Worm (Caenorhabditis elegans) whole organism, L4 larva: Measurements from ENCODE around the gene pgp-1.

Experiments used
- F49E8.2 ChIP-seq: sonication (generic microtip); optimal IDR thresholded peaks from 2 replicates; lab custom pipeline; 2016; ENCODE audit warnings: missing compliant biosample characterization, mild to moderate bottlenecking, missing genetic modification characterization, borderline replicate concordance
- T20F7.1 ChIP-seq: fragments of 200-800 bp; sonication (Bioruptor generic); optimal IDR thresholded peaks from 2 replicates; lab custom pipeline; 2018; ENCODE audit warnings: mild to moderate bottlenecking, missing genetic modification characterization, missing compliant biosample characterization
- Y48G9A.11 ChIP-seq: fragments of 200-800 bp; sonication (Bioruptor generic); IDR thresholded peaks from 2 replicates; pipeline ENCODE4 v1.3.6; 2022; ENCODE audit warnings: missing genetic modification reagents, missing genetic modification characterization, missing compliant biosample characterization
- Y75B8A.6 ChIP-seq: fragments of 200-800 bp; sonication (Bioruptor generic); IDR thresholded peaks from 2 replicates; pipeline ENCODE4 v1.3.6; 2022; ENCODE audit warnings: missing genetic modification reagents, missing genetic modification characterization, missing compliant biosample characterization
- ZK337.2 ChIP-seq: fragments of 200-800 bp; sonication (Bioruptor generic); IDR thresholded peaks from 2 replicates; pipeline ENCODE4 v1.3.6; 2022; ENCODE audit warnings: missing genetic modification reagents, missing genetic modification characterization, missing compliant biosample characterization
- ZK546.5 ChIP-seq, 2 experiments: sonication (generic microtip); optimal IDR thresholded peaks; 2 replicates each; lab custom pipeline; 2017; ENCODE audit warnings: missing biosample characterization in 2 of 2, missing genetic modification characterization in 2 of 2
- aha-1 ChIP-seq: fragments of 150-350 bp; peaks from one replicate; lab custom pipeline; 2014; ENCODE audit warnings: missing biosample characterization, missing genetic modification characterization
- ceh-20 ChIP-seq: fragments of 200-800 bp; sonication (Bioruptor generic); IDR thresholded peaks from 2 replicates; pipeline ENCODE4 v1.3.6; 2022; ENCODE audit warnings: missing genetic modification reagents, missing genetic modification characterization, missing compliant biosample characterization
- ceh-44 ChIP-seq: fragments of 200-800 bp; sonication (Bioruptor generic); IDR thresholded peaks from 2 replicates; pipeline ENCODE4 v1.3.6; 2022; ENCODE audit warnings: missing genetic modification reagents, missing genetic modification characterization, missing compliant biosample characterization
- dmd-8 ChIP-seq: fragments of 200-800 bp; sonication (Bioruptor generic); IDR thresholded peaks from 2 replicates; pipeline ENCODE4 v1.3.6; 2022; ENCODE audit warnings: missing genetic modification characterization, missing compliant biosample characterization
- dpl-1 ChIP-seq: fragments of 150-350 bp; optimal IDR thresholded peaks from 2 replicates; lab custom pipeline; 2014; ENCODE audit warnings: missing biosample characterization, missing genetic modification reagents, missing genetic modification characterization
- egl-43 ChIP-seq: fragments of 200-800 bp; sonication (Bioruptor generic); IDR thresholded peaks from 2 replicates; pipeline ENCODE4 v1.3.6; 2022; ENCODE audit warnings: missing genetic modification reagents, missing genetic modification characterization, missing compliant biosample characterization
- fos-1 ChIP-seq: fragments of 150-350 bp; optimal IDR thresholded peaks from 2 replicates; lab custom pipeline; 2014; ENCODE audit warnings: missing biosample characterization, missing genetic modification characterization
- gei-8 ChIP-seq: fragments of 200-800 bp; sonication (Bioruptor generic); optimal IDR thresholded peaks from 2 replicates; lab custom pipeline; 2018; ENCODE audit warnings: mild to moderate bottlenecking, missing genetic modification characterization, missing compliant biosample characterization
- hif-1 ChIP-seq, 2 experiments: sonication (generic microtip); optimal IDR thresholded peaks; 2 replicates each; lab custom pipeline; 2016 to 2017; ENCODE audit warnings: missing compliant biosample characterization in 2 of 2, missing genetic modification characterization in 2 of 2, missing genetic modification reagents in 2 of 2, missing genotype in 2 of 2, mild to moderate bottlenecking in 1 of 2
- hlh-30 ChIP-seq: sonication (generic microtip); optimal IDR thresholded peaks from 2 replicates; lab custom pipeline; 2017; ENCODE audit warnings: antibody characterized with exemption, mild to moderate bottlenecking, missing genetic modification characterization, missing compliant biosample characterization; ENCODE audit not compliant: insufficient read depth
- hmg-1.1 ChIP-seq: fragments of 200-800 bp; sonication (Bioruptor generic); IDR thresholded peaks from 2 replicates; pipeline ENCODE4 v1.3.6; 2022; ENCODE audit warnings: missing genetic modification reagents, missing genetic modification characterization, missing compliant biosample characterization
- lin-1 ChIP-seq: fragments of 200-800 bp; sonication (Bioruptor generic); IDR thresholded peaks from 2 replicates; pipeline ENCODE4 v1.3.6; 2022; ENCODE audit warnings: missing genetic modification reagents, missing genetic modification characterization, missing compliant biosample characterization
- lin-15B ChIP-seq: fragments of 150-350 bp; sonication (generic microtip); optimal IDR thresholded peaks from 3 replicates; lab custom pipeline; 2014; ENCODE audit warnings: missing biosample characterization, missing genetic modification characterization
- lin-29 ChIP-seq: fragments of 200-800 bp; sonication (Bioruptor generic); IDR thresholded peaks from 2 replicates; pipeline ENCODE4 v1.3.6; 2022; ENCODE audit warnings: missing genetic modification reagents, missing genetic modification characterization, missing compliant biosample characterization
- lin-38 ChIP-seq: fragments of 200-800 bp; sonication (Bioruptor generic); IDR thresholded peaks from 2 replicates; pipeline ENCODE4 v1.3.6; 2022; ENCODE audit warnings: missing genetic modification reagents, missing genetic modification characterization, missing compliant biosample characterization
- lsy-2 ChIP-seq, 2 experiments: fragments of 150-350 bp in 1 of 2; sonication (generic microtip) in 1 of 2; optimal IDR thresholded peaks; 2 replicates each; lab custom pipeline; 2014 to 2017; ENCODE audit warnings: missing biosample characterization in 2 of 2, missing genetic modification characterization in 2 of 2
- madf-9 ChIP-seq: fragments of 200-800 bp; sonication (Bioruptor generic); conservative IDR thresholded peaks from 2 replicates; pipeline ENCODE4 v1.3.6; 2022; ENCODE audit warnings: missing genetic modification reagents, missing genetic modification characterization, missing compliant biosample characterization
- mes-2 ChIP-seq: sonication (generic microtip); optimal IDR thresholded peaks from 2 replicates; lab custom pipeline; 2016; ENCODE audit warnings: missing genotype, mild to moderate bottlenecking, missing genetic modification characterization, missing compliant biosample characterization; ENCODE audit not compliant: poor library complexity, severe bottlenecking
- nhr-28 ChIP-seq: fragments of 150-350 bp; optimal IDR thresholded peaks from 2 replicates; lab custom pipeline; 2014; ENCODE audit warnings: missing biosample characterization, missing genetic modification characterization
- nhr-41 ChIP-seq: fragments of 200-800 bp; sonication (Bioruptor generic); IDR thresholded peaks from 2 replicates; pipeline ENCODE4 v1.3.6; 2022; ENCODE audit warnings: missing genetic modification reagents, missing genetic modification characterization, missing compliant biosample characterization
- rbr-2 ChIP-seq: sonication (generic microtip); optimal IDR thresholded peaks from 2 replicates; lab custom pipeline; 2016; ENCODE audit warnings: missing genotype, missing genetic modification characterization, missing compliant biosample characterization
- skn-1 ChIP-seq: fragments of 150-350 bp; optimal IDR thresholded peaks from 2 replicates; lab custom pipeline; 2014; ENCODE audit warnings: missing biosample characterization, missing genetic modification characterization
- snpc-1.2 ChIP-seq: fragments of 200-800 bp; sonication (Bioruptor generic); IDR thresholded peaks from 2 replicates; pipeline ENCODE4 v1.3.6; 2022; ENCODE audit warnings: missing genetic modification reagents, missing genetic modification characterization, missing compliant biosample characterization
- tag-97 ChIP-seq: fragments of 200-800 bp; sonication (Bioruptor generic); IDR thresholded peaks from 2 replicates; pipeline ENCODE4 v1.3.6; 2022; ENCODE audit warnings: missing genetic modification characterization, missing compliant biosample characterization
- unc-130 ChIP-seq: sonication (generic microtip); optimal IDR thresholded peaks from 2 replicates; lab custom pipeline; 2016; ENCODE audit warnings: missing genetic modification reagents, missing genetic modification characterization, missing compliant biosample characterization
- unc-62 ChIP-seq, 3 experiments: fragments of 150-350 bp in 1 of 3; sonication (generic microtip); optimal IDR thresholded peaks in 2 of 3; peaks in 1 of 3; 1 replicate in 1 of 3; 2 replicates in 2 of 3; lab custom pipeline; 2014 to 2017; ENCODE audit warnings: missing biosample characterization in 3 of 3, missing genetic modification characterization in 3 of 3, missing genetic modification reagents in 3 of 3, missing genotype in 1 of 3
- vab-7 ChIP-seq: fragments of 200-800 bp; sonication (Bioruptor generic); IDR thresholded peaks from 2 replicates; pipeline ENCODE4 v1.3.6; 2022; ENCODE audit warnings: missing genetic modification reagents, missing genetic modification characterization, missing compliant biosample characterization

The pgp-1 gene

DNA sequence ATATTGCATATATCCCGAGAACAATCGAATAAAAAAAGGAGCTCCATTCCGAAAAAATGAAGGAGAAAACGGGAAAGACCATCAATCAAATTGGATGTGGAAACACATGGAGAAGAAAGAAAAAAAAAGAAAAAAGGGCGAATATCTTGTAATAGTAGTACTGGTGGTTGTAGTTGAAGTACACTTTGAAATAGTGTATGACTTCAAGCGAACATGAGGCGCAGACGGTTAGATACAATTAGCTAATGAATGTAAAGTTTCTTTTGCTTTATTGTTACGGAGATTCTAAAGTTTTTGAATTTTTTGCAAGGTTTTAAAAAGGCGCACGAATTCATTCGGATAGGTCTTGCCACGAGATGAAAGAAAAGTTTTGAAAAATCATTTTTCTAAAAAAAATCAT, 33.5 kb upstream of the pgp-1 start (continued):
- TF ChIP-seq nhr-28 (tag; lab: Kevin White, UChicago), result peak; percentile 67
- no peak for TF ChIP-seq ceh-20 (GFP tag; lab: Robert Waterston, UW)
- no peak for TF ChIP-seq lin-29 (GFP tag; lab: Robert Waterston, UW)
- no peak for TF ChIP-seq gei-8 (GFP tag; lab: Kevin White, UChicago)
- no peak for TF ChIP-seq nhr-41 (GFP tag; lab: Robert Waterston, UW)
- no peak for TF ChIP-seq lin-1 (GFP tag; lab: Robert Waterston, UW)
- no peak for TF ChIP-seq unc-62 (GFP tag; optimal IDR thresholded peaks at IDR 0.05 in 1 of 2; lab: Kevin White, UChicago)
- TF ChIP-seq unc-62 (tag; optimal IDR thresholded peaks at IDR 0.05; lab: Kevin White, UChicago), result no peak
- no peak for TF ChIP-seq aha-1 (tag; lab: Kevin White, UChicago)
- peak; percentile 15 for TF ChIP-seq hlh-30 (tag; lab: Kevin White, UChicago)

DNA sequence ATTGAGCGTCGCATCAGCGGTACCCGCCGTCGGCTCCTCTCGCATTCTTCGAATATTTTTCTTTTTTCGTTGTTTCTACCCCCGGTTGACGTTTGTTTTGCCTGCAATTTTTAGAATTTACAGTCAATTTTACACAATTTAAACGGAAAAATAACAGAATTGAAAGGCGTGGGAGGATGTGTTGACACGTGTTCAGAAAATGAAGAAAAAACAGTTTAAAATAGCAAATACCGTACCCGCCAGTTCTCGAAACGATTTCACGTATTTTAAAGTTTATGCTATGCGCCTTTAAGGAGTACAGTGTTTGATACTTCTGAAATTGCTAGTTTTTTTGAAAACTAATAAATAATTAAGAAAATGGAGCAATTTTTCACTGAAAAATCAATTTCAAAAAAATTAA, 32.0 kb upstream of the pgp-1 start, which contains the start of gene ark-1:
ark-1 (minus strand) TSS at position 101 of the 400 bp plus-strand sequence.
- TF ChIP-seq skn-1 (tag; lab: Kevin White, UChicago) (no peak), lsy-2 (tag; optimal IDR thresholded peaks at IDR 0.05; lab: Kevin White, UChicago) (no peak), ZK546.5 (tag; optimal IDR thresholded peaks at IDR 0.05; lab: Kevin White, UChicago) (no peak), dpl-1 (GFP tag; lab: Kevin White, UChicago) (no peak), fos-1 (tag; lab: Kevin White, UChicago) (no peak), unc-62 (GFP tag; optimal IDR thresholded peaks at IDR 0.05 in 1 of 2; lab: Kevin White, UChicago) (no peak), unc-62 (tag; optimal IDR thresholded peaks at IDR 0.05; lab: Kevin White, UChicago) (no peak), ceh-20 (GFP tag; lab: Robert Waterston, UW) (no peak), Y75B8A.6 (GFP tag; lab: Robert Waterston, UW) (no peak), lin-15B (tag; lab: Kevin White, UChicago) (no peak), F49E8.2 (tag; lab: Kevin White, UChicago) (no peak)

DNA sequence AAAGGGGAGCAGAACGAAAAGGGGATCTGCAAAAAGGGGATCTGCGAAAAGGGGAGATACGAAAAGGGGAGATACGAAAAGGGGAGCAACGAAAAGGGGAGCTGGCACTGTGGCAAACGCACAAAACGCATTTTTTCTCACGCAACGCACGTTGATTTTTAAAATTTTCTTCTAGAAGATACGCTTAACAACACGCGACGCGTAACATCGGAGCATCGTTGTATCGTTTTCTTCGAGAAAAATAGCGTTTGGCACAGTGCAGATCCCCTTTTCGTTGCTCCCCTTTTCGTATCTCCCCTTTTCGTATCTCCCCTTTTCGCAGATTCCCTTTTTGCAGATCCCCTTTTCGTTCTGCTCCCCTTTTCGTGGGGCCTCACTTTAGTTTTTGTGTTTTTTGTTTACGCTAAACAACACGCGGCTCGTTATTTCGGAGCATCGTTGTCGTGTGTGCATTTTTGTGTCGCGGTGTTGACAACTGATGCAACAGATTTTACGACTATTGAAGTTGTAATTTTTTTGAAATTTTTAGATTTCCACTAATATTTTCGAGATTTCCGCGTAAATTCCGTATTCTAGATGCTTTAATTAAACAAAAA, 22.6 kb upstream of the pgp-1 start:
- TF ChIP-seq mes-2 (tag; lab: Kevin White, UChicago) (peak; percentile 84), ZK337.2 (GFP tag; lab: Robert Waterston, UW) (0 out of 2 replicates have a peak, but pooled peaks have one; percentile 55), ceh-20 (GFP tag; lab: Robert Waterston, UW) (0 out of 2 replicates have a peak, but pooled peaks have one; percentile 60), Y48G9A.11 (peak; percentile 100), T20F7.1 (GFP tag; lab: Kevin White, UChicago) (peak; percentile 87), hmg-1.1 (GFP tag; lab: Robert Waterston, UW) (peak; percentile 61), dpl-1 (GFP tag; lab: Kevin White, UChicago) (peak; percentile 2), rbr-2 (tag; lab: Kevin White, UChicago) (peak; percentile 25), ceh-44 (GFP tag; lab: Robert Waterston, UW) (0 out of 2 replicates have a peak, but pooled peaks have one; percentile 63), madf-9 (peak; percentile 36; the same call in 1 of the 2 replicates), aha-1 (tag; lab: Kevin White, UChicago) (peak; percentile 59), lsy-2 (tag; optimal IDR thresholded peaks at IDR 0.05; lab: Kevin White, UChicago) (peak in 1 of 2 experiments; percentile 14), lin-38 (GFP tag; lab: Robert Waterston, UW) (peak; percentile 78), unc-130 (GFP tag; lab: Kevin White, UChicago) (peak; percentile 61), vab-7 (GFP tag; lab: Robert Waterston, UW) (peak; percentile 48; the same call in 1 of the 2 replicates), snpc-1.2 (GFP tag; lab: Robert Waterston, UW) (peak; percentile 79), hif-1 (tag; optimal IDR thresholded peaks at IDR 0.05; lab: Kevin White, UChicago) (peak in 1 of 2 experiments; percentile 43), egl-43 (GFP tag; lab: Robert Waterston, UW) (0 out of 2 replicates have a peak, but pooled peaks have one; percentile 10)

DNA sequence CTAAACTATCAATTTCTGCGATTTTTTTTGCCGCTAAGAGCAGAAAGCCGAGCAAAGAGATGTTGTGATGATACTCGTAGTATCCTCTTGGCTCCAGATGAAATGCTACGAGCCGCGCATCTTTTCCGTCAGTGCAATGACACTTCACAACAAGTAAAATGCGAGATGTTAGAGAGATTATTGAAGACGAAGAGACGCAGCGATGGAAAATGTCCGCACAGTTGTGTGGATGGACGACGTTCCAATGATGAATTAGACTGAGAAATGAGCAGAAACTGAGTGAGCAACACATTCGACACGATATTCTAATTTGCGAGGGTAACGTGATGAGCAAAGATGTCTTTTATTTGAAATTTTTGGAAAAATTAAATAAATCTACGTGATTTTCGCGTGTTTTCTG, 22.0 kb upstream of the pgp-1 start:
- TF ChIP-seq dmd-8 (GFP tag; lab: Robert Waterston, UW), result no peak
- no peak for TF ChIP-seq skn-1 (tag; lab: Kevin White, UChicago)
- no peak for TF ChIP-seq tag-97 (GFP tag; lab: Robert Waterston, UW)
- peak in 1 of 2 experiments; percentile 5 for TF ChIP-seq unc-62 (GFP tag; optimal IDR thresholded peaks at IDR 0.05 in 1 of 2; lab: Kevin White, UChicago)
- no peak for TF ChIP-seq unc-62 (tag; optimal IDR thresholded peaks at IDR 0.05; lab: Kevin White, UChicago)
- TF ChIP-seq rbr-2 (tag; lab: Kevin White, UChicago), result no peak
